Fruit fly (Drosophila melanogaster) whole organism, wandering third instar larva: ENCODE measurements around the gene CG34292.

Experiments
- Abd-B ChIP-seq: fragments of >200 bp; optimal IDR thresholded peaks from 2 replicates; lab custom pipeline; 2017; ENCODE audit warnings: missing biosample characterization, missing genetic modification characterization
- CG32264 ChIP-seq: fragments of 200-800 bp; sonication (Bioruptor generic); optimal IDR thresholded peaks from 2 replicates; lab custom pipeline; 2016; ENCODE audit warnings: missing biosample characterization, missing genetic modification characterization
- CG9705 ChIP-seq: fragments of 200-800 bp; sonication (Bioruptor generic); optimal IDR thresholded peaks from 2 replicates; lab custom pipeline; 2018; ENCODE audit warnings: missing biosample characterization, mild to moderate bottlenecking, missing genetic modification characterization
- CrebA ChIP-seq: fragments of 200-800 bp; sonication (Bioruptor generic); optimal IDR thresholded peaks from 2 replicates; lab custom pipeline; 2016; ENCODE audit warnings: missing biosample characterization, mild to moderate bottlenecking, missing genetic modification characterization, borderline replicate concordance
- Dif ChIP-seq: fragments of 200-275, 200-300 bp; sonication (Bioruptor generic); optimal IDR thresholded peaks from 2 replicates; lab custom pipeline; 2018; ENCODE audit warnings: missing biosample characterization, missing genetic modification characterization; ENCODE audit not compliant: partially characterized antibody
- Hnf4 ChIP-seq: fragments of 200-800 bp; sonication (Bioruptor generic); optimal IDR thresholded peaks from 2 replicates; lab custom pipeline; 2016; ENCODE audit warnings: missing biosample characterization, mild to moderate bottlenecking, missing genetic modification characterization
- Hr78 ChIP-seq: fragments of >200 bp; optimal IDR thresholded peaks from 2 replicates; lab custom pipeline; 2017; ENCODE audit warnings: missing biosample characterization, missing genetic modification characterization
- Hr83 ChIP-seq: fragments of 200-300 bp; sonication (Bioruptor generic); optimal IDR thresholded peaks from 2 replicates; lab custom pipeline; 2016; ENCODE audit warnings: missing biosample characterization, mild to moderate bottlenecking, missing genetic modification characterization, moderate library complexity; ENCODE audit not compliant: poor library complexity, severe bottlenecking
- Jra ChIP-seq: sonication (Bioruptor generic); optimal IDR thresholded peaks from 2 replicates; lab custom pipeline; 2016; ENCODE audit warnings: missing biosample characterization, missing genetic modification characterization
- Mio ChIP-seq: sonication (Bioruptor generic); optimal IDR thresholded peaks from 2 replicates; lab custom pipeline; 2016; ENCODE audit warnings: missing biosample characterization, missing genetic modification characterization
- Myc ChIP-seq: fragments of >200 bp; optimal IDR thresholded peaks from 2 replicates; lab custom pipeline; 2017
- OdsH ChIP-seq: fragments of 200-800 bp; sonication (Bioruptor generic); optimal IDR thresholded peaks from 2 replicates; lab custom pipeline; 2016; ENCODE audit warnings: missing biosample characterization, mild to moderate bottlenecking, missing genetic modification characterization
- Rel ChIP-seq, 2 experiments: fragments of 200-800 bp; sonication (Bioruptor generic) in 1 of 2; optimal IDR thresholded peaks; 2 replicates in 1 of 2; 3 replicates in 1 of 2; lab custom pipeline; 2016 to 2019; ENCODE audit warnings: mild to moderate bottlenecking in 2 of 2, missing biosample characterization in 2 of 2, missing genetic modification characterization in 2 of 2, moderate library complexity in 1 of 2
- Sp1 ChIP-seq: fragments of 200-800 bp; sonication (Bioruptor generic); optimal IDR thresholded peaks from 3 replicates; lab custom pipeline; 2019; ENCODE audit warnings: missing biosample characterization, mild to moderate bottlenecking, missing genetic modification characterization, moderate library complexity
- br ChIP-seq: fragments of 200-800 bp; sonication (Bioruptor generic); optimal IDR thresholded peaks from 2 replicates; lab custom pipeline; 2016; ENCODE audit warnings: missing biosample characterization, missing genetic modification characterization
- dl ChIP-seq, 2 experiments: fragments of 175-275, 200-275 bp in 1 of 2; fragments of 200-275 bp in 1 of 2; sonication (Bioruptor generic); optimal IDR thresholded peaks; lab custom pipeline; 2018; ENCODE audit warnings: mild to moderate bottlenecking in 2 of 2, missing biosample characterization in 2 of 2, missing genetic modification characterization in 2 of 2, moderate library complexity in 2 of 2; ENCODE audit not compliant: partially characterized antibody in 2 of 2, insufficient read depth in 1 of 2
- dmrt93B ChIP-seq: fragments of 200-800 bp; sonication (Bioruptor generic); optimal IDR thresholded peaks from 2 replicates; lab custom pipeline; 2018; ENCODE audit warnings: missing biosample characterization, mild to moderate bottlenecking, missing genetic modification characterization
- dsf ChIP-seq: sonication (Bioruptor generic); optimal IDR thresholded peaks from 2 replicates; lab custom pipeline; 2016; ENCODE audit warnings: missing biosample characterization, missing genetic modification characterization, borderline replicate concordance
- foxo ChIP-seq, 2 experiments: fragments of 200-800 bp; sonication (Bioruptor generic); optimal IDR thresholded peaks; 2 replicates in 1 of 2; 3 replicates in 1 of 2; lab custom pipeline; 2016 to 2017; ENCODE audit warnings: missing biosample characterization in 2 of 2, missing genetic modification characterization in 2 of 2
- fru ChIP-seq: fragments of 200-800 bp; sonication (Bioruptor generic); optimal IDR thresholded peaks from 3 replicates; lab custom pipeline; 2016; ENCODE audit warnings: missing biosample characterization, mild to moderate bottlenecking, missing genetic modification characterization
- h ChIP-seq: fragments of 200-800 bp; sonication (Bioruptor generic); optimal IDR thresholded peaks from 3 replicates; lab custom pipeline; 2016; ENCODE audit warnings: missing biosample characterization, mild to moderate bottlenecking, missing genetic modification characterization
- jim ChIP-seq: fragments of 175-275, 200-325 bp; sonication (Bioruptor generic); optimal IDR thresholded peaks from 2 replicates; lab custom pipeline; 2016; ENCODE audit warnings: missing biosample characterization, mild to moderate bottlenecking, missing genetic modification characterization
- lola ChIP-seq: fragments of >200 bp; optimal IDR thresholded peaks from 2 replicates; lab custom pipeline; 2017; ENCODE audit warnings: missing biosample characterization, missing genetic modification characterization
- pan ChIP-seq: fragments of >200 bp; optimal IDR thresholded peaks from 2 replicates; lab custom pipeline; 2017
- psq ChIP-seq: fragments of 200-800 bp; sonication (Bioruptor generic); optimal IDR thresholded peaks from 3 replicates; lab custom pipeline; 2017; ENCODE audit warnings: missing biosample characterization, mild to moderate bottlenecking, missing genetic modification characterization, moderate library complexity
- rgr ChIP-seq: fragments of 200-800 bp; sonication (Bioruptor generic); optimal IDR thresholded peaks from 3 replicates; lab custom pipeline; 2016; ENCODE audit warnings: missing biosample characterization, mild to moderate bottlenecking, missing genetic modification characterization
- sage ChIP-seq: fragments of 200-800 bp; sonication (Bioruptor generic); optimal IDR thresholded peaks from 2 replicates; lab custom pipeline; 2016; ENCODE audit warnings: missing biosample characterization, mild to moderate bottlenecking, missing genetic modification characterization
- sv ChIP-seq: fragments of 200-800 bp; sonication (Bioruptor generic); optimal IDR thresholded peaks from 3 replicates; lab custom pipeline; 2016; ENCODE audit warnings: missing biosample characterization, missing genetic modification characterization
- tai ChIP-seq: sonication (Bioruptor generic); optimal IDR thresholded peaks from 2 replicates; lab custom pipeline; 2016; ENCODE audit warnings: missing biosample characterization, missing genetic modification characterization
- usp ChIP-seq: fragments of >200 bp; optimal IDR thresholded peaks from 2 replicates; lab custom pipeline; 2017; ENCODE audit warnings: missing biosample characterization, missing genetic modification characterization
- woc ChIP-seq: sonication (Bioruptor generic); optimal IDR thresholded peaks from 2 replicates; lab custom pipeline; 2016; ENCODE audit warnings: missing biosample characterization, mild to moderate bottlenecking, missing genetic modification characterization

CG34292 gene

DNA sequence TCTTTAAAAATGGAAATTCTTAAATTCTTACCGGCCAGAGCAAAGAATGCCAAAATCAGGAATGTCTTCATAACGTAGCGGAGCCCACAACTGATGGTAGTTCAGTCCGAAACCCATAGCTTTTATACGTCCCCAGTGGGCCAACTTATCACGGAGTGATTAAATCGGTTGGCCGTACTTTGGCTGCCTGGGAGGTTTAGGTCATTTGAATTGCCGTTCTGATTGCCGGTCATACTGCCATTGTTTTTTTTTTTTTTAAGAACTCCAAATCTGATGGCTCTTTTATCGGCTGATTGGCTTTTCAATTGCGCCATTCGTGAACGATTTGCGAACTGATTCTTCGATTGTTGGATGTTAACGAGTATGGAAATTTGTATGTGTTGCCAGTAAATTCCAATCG, 38.9 kb upstream of the CG34292 start, which contains the start of gene CG6277:
Gene CG6277 (minus strand): TSS at position 101 of the 400 bp plus-strand sequence.
- TF ChIP-seq Dif (GFP tag; lab: Kevin White, UChicago): no peak
- no peak for TF ChIP-seq Hnf4 (GFP tag; lab: Kevin White, UChicago)
- no peak for TF ChIP-seq CG9705 (GFP tag; lab: Kevin White, UChicago)
- TF ChIP-seq Jra (GFP tag; lab: Kevin White, UChicago): no peak
- TF ChIP-seq CrebA: no peak
- TF ChIP-seq usp (GFP tag; lab: Kevin White, UChicago): no peak
- no peak for TF ChIP-seq tai (GFP tag; lab: Kevin White, UChicago)
- TF ChIP-seq sage (GFP tag; lab: Kevin White, UChicago): no peak
- TF ChIP-seq Mio (GFP tag; lab: Kevin White, UChicago): no peak
- TF ChIP-seq dl (GFP tag; optimal IDR thresholded peaks at IDR 0.05; lab: Kevin White, UChicago; ENCODE audit: insufficient read depth in 1 of 2, partially characterized antibody in 2 of 2): no peak
- TF ChIP-seq dsf (GFP tag; lab: Kevin White, UChicago): no peak
- no peak for TF ChIP-seq Sp1 (GFP tag; lab: Kevin White, UChicago)
- no peak for TF ChIP-seq psq (GFP tag; lab: Kevin White, UChicago)
- TF ChIP-seq, all 38 proteins: peak for 0

DNA sequence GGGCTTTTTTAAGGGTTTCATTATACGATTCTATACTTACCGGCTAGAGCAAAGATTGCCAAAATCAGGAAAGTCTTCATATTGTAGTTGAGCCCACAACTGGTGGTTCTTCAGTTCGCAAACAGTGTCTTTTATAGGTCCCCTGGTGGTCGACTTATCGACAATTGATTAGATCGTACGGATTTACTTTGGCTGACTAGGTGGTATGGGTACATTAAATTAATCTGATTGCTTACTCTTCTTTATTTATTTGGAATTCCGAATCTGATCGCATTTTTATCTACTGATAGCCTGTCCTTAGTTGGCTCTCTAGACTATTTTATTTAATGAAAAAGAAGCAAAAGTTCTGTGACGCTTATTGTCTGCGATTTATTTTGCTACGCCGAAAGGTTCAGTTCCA, 36.0 kb upstream of the CG34292 start, which contains the start of gene CG6271:
Gene CG6271 (minus strand): TSS at position 101 of the 400 bp plus-strand sequence.
- no peak for TF ChIP-seq Abd-B (GFP tag; lab: Kevin White, UChicago)
- TF ChIP-seq h: no peak
- no peak for TF ChIP-seq CrebA
- TF ChIP-seq Dif (GFP tag; lab: Kevin White, UChicago): no peak
- no peak for TF ChIP-seq usp (GFP tag; lab: Kevin White, UChicago)
- no peak for TF ChIP-seq rgr (GFP tag; lab: Kevin White, UChicago)
- TF ChIP-seq OdsH (GFP tag; lab: Kevin White, UChicago): no peak

DNA sequence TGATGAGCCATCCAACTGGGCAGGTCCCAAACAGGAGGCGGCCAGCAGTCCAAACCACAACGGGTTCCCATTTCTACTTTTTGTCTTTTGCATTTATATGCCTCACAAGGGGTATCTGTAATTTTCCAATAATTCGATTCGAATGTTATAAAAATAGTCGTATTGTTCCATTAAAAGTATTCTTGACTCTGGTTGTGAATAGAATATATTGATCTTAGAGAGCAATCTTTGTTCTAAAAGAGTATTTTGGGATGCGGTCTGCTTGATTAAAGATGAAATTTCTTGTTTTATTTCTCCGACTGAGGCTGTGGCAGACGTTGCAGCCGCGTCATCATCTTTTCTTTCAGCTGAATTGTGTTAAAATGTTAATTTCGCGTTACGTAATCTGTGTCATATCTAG, 28.1 kb upstream of the CG34292 start:
- TF ChIP-seq Hnf4 (GFP tag; lab: Kevin White, UChicago) (no peak), Hr78 (GFP tag; lab: Kevin White, UChicago) (no peak), woc (GFP tag; lab: Kevin White, UChicago) (no peak), sv (no peak), h (no peak), Hr83 (GFP tag; lab: Kevin White, UChicago) (no peak), Rel (GFP tag; optimal IDR thresholded peaks at IDR 0.05; lab: Kevin White, UChicago) (no peak), Rel (tag; optimal IDR thresholded peaks at IDR 0.05; lab: Kevin White, UChicago) (no peak), pan (lab: Kevin White, UChicago) (no peak), CrebA (no peak), Myc (lab: Kevin White, UChicago) (no peak), lola (GFP tag; lab: Kevin White, UChicago) (no peak)

DNA sequence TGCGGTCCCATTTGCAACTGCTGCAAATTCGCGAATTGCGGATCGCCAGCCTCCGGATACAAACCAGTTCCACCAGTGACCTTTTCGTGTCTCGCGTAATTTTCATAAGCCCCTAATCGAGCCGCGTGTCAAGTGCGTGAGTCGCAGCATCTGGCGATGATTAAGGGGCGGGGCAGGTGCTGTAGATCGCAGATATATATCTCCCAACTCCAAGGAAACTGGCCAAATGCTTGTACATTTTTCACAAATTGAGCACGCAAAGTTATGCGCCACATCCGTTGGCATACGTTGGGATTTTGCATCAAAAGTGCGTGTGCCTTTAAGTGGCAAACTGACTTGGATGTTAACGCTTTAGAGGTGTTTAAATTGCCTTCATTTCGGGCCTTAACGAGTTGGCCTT, 22.0 kb upstream of the CG34292 start:
- no peak for TF ChIP-seq Hr78 (GFP tag; lab: Kevin White, UChicago)
- no peak for TF ChIP-seq Sp1 (GFP tag; lab: Kevin White, UChicago)
- no peak for TF ChIP-seq psq (GFP tag; lab: Kevin White, UChicago)
- TF ChIP-seq CrebA: no peak
- TF ChIP-seq CG9705 (GFP tag; lab: Kevin White, UChicago): no peak
- no peak for TF ChIP-seq dmrt93B (GFP tag; lab: Kevin White, UChicago)
- no peak for TF ChIP-seq sv
- no peak for TF ChIP-seq Myc (lab: Kevin White, UChicago)
- no peak for TF ChIP-seq dl (GFP tag; optimal IDR thresholded peaks at IDR 0.05; lab: Kevin White, UChicago; ENCODE audit: insufficient read depth in 1 of 2, partially characterized antibody in 2 of 2)
- no peak for TF ChIP-seq fru (GFP tag; lab: Kevin White, UChicago)

DNA sequence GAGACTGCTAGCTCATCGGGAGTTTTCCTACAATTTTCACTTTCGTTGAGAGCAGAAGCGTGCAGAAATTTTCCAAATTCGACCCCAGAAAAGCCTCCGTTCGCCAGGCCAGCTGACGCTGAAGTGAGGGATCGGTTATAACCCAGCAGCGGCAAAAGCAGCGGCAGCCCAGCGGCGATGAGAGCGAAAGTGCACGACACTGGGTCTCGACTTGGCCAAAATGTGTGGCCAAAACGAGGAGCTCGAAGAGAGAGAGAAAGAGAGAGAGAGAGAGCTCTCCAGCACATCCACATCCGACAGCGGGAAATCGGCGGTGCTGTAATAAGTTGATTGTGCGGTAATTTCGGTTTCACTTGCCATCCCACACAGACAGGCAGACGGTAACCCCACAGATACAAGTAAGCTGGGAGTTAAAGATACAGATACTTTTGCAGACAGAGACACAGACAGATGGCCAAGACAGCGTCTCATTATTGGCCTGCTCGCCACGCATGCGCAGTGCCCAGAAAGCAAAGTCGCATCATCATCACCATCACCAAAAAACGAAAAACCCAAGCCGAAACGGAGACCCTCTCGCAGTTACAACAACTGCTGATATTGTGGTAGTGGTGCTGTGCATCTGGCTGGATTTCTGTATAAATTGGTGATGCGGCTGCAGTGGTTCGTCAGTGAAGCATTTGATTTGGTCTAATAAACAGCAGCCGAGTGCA, 13.3 kb upstream of the CG34292 start, which contains the start of gene TwdlT:
Gene TwdlT (plus strand): TSS at position 660 of the 710 bp plus-strand sequence.
- TF ChIP-seq OdsH (GFP tag; lab: Kevin White, UChicago) (no peak), Hr83 (GFP tag; lab: Kevin White, UChicago) (no peak), woc (GFP tag; lab: Kevin White, UChicago) (no peak), Jra (GFP tag; lab: Kevin White, UChicago) (no peak), br (GFP tag; lab: Kevin White, UChicago) (no peak), Sp1 (GFP tag; lab: Kevin White, UChicago) (no peak), usp (GFP tag; lab: Kevin White, UChicago) (no peak), jim (no peak), foxo (GFP tag; optimal IDR thresholded peaks at IDR 0.05; lab: Kevin White, UChicago) (no peak), CG32264 (GFP tag; lab: Kevin White, UChicago) (no peak), CG9705 (GFP tag; lab: Kevin White, UChicago) (no peak)
